Fruit fly (Drosophila melanogaster): ENCODE measurements around the gene Gba1b.

The Gba1b gene

dm6 chr3R:23752728-23753127 lies 48.1 kb downstream of the Gba1b start, which contains the start of the genes RanBP3 and Rpt5 (continued):
- TF ChIP-seq D19A (tag; optimal IDR thresholded peaks at IDR 0.05) = no peak
- TF ChIP-seq klu (GFP tag; IDR thresholded peaks at IDR 0.05) = no peak
- TF ChIP-seq gfzf (GFP tag; optimal IDR thresholded peaks at IDR 0.05) = peak; percentile 27
- TF ChIP-seq Stat92E (GFP tag; optimal IDR thresholded peaks at IDR 0.05) = peak in 1 of 3 experiments; percentile 2
- TF ChIP-seq CG12659 (GFP tag; optimal IDR thresholded peaks at IDR 0.05) = peak; percentile 82
- TF ChIP-seq YL-1 (GFP tag; optimal IDR thresholded peaks at IDR 0.05) = peak; percentile 91
- peak; percentile 96 for TF ChIP-seq Med (GFP tag)
- TF ChIP-seq CG2129 (GFP tag; IDR thresholded peaks at IDR 0.05; ENCODE audit: partially characterized antibody) = peak; percentile 46; the same call in 1 of the 2 replicates
- peak; percentile 68 for TF ChIP-seq sna (GFP tag; IDR thresholded peaks at IDR 0.05; ENCODE audit: partially characterized antibody)
- peak; percentile 68 for TF ChIP-seq vfl (GFP tag; optimal IDR thresholded peaks at IDR 0.05)
- TF ChIP-seq CG14441 (GFP tag; IDR thresholded peaks at IDR 0.05) = peak; percentile 44; the same call in 1 of the 2 replicates
- peak; percentile 36 for TF ChIP-seq shn (GFP tag; optimal IDR thresholded peaks at IDR 0.05)
- TF ChIP-seq CG6272 (GFP tag; IDR thresholded peaks at IDR 0.05) = peak; percentile 38; the same call in 1 of the 2 replicates
- TF ChIP-seq CG15696 (tag; optimal IDR thresholded peaks at IDR 0.05) = no peak
- TF ChIP-seq tx (GFP tag; optimal IDR thresholded peaks at IDR 0.05) = peak; percentile 44
- peak; percentile 48 for TF ChIP-seq Fer3 (tag; optimal IDR thresholded peaks at IDR 0.05)
- TF ChIP-seq hkb (optimal IDR thresholded peaks at IDR 0.05) = no peak
- TF ChIP-seq hkb (GFP tag; IDR thresholded peaks at IDR 0.05) = 0 out of 2 replicates have a peak, but pooled peaks have one; percentile 20
- no peak for TF ChIP-seq CG8290 (GFP tag; optimal IDR thresholded peaks at IDR 0.05)
- TF ChIP-seq CG8290 (tag; optimal IDR thresholded peaks at IDR 0.05) = no peak
- peak; percentile 49 for TF ChIP-seq CrebB (tag; optimal IDR thresholded peaks at IDR 0.05)
- TF ChIP-seq Lpt (GFP tag; optimal IDR thresholded peaks at IDR 0.05) = no peak
- TF ChIP-seq Ptx1 (GFP tag; IDR thresholded peaks at IDR 0.05) = 0 out of 2 replicates have a peak, but pooled peaks have one; percentile 9
- peak; percentile 63 for TF ChIP-seq vnd (GFP tag; IDR thresholded peaks at IDR 0.05; ENCODE audit: partially characterized antibody)
- TF ChIP-seq Atf-2 (GFP tag; optimal IDR thresholded peaks at IDR 0.05) = peak; percentile 48
- peak; percentile 0 for TF ChIP-seq CG12104 (GFP tag; optimal IDR thresholded peaks at IDR 0.05)
- no peak for TF ChIP-seq HLH3B (GFP tag; IDR thresholded peaks at IDR 0.05)
- peak; percentile 52 for TF ChIP-seq CG11398 (GFP tag; optimal IDR thresholded peaks at IDR 0.05)
- peak; percentile 60 for TF ChIP-seq Bteb2 (GFP tag; optimal IDR thresholded peaks at IDR 0.05)
- no peak for TF ChIP-seq fd64A (GFP tag; optimal IDR thresholded peaks at IDR 0.05)
- TF ChIP-seq CG17912 (GFP tag; optimal IDR thresholded peaks at IDR 0.05) = peak; percentile 7
- peak; percentile 86 for TF ChIP-seq amos (GFP tag; IDR thresholded peaks at IDR 0.05; ENCODE audit: partially characterized antibody)
- peak; percentile 95 for TF ChIP-seq MBD-R2 (GFP tag; IDR thresholded peaks at IDR 0.05)
- peak; percentile 71 for TF ChIP-seq CG15514 (GFP tag; optimal IDR thresholded peaks at IDR 0.05)
- peak; percentile 36; the same call in 1 of the 4 replicates for TF ChIP-seq Gug (GFP tag; IDR thresholded peaks at IDR 0.05)
- peak; percentile 20 for TF ChIP-seq NC2β (GFP tag; optimal IDR thresholded peaks at IDR 0.05)
- TF ChIP-seq luna (GFP tag; optimal IDR thresholded peaks at IDR 0.05) = peak; percentile 69
- peak; percentile 49; the same call in 1 of the 2 replicates for TF ChIP-seq ara (GFP tag; IDR thresholded peaks at IDR 0.05)
- no peak for TF ChIP-seq CG6654 (GFP tag; optimal IDR thresholded peaks at IDR 0.05)
- peak; percentile 80 for TF ChIP-seq hbn (GFP tag; IDR thresholded peaks at IDR 0.05; ENCODE audit: partially characterized antibody)
- TF ChIP-seq CG9817 (tag; optimal IDR thresholded peaks at IDR 0.05) = peak; percentile 38
- TF ChIP-seq bab2 (GFP tag; optimal IDR thresholded peaks at IDR 0.05) = peak; percentile 21
- no peak for TF ChIP-seq scrt (GFP tag; optimal IDR thresholded peaks at IDR 0.05)
- peak; percentile 10 for TF ChIP-seq az2 (GFP tag; optimal IDR thresholded peaks at IDR 0.05)
- peak; percentile 75 for TF ChIP-seq ato (GFP tag; IDR thresholded peaks at IDR 0.05; ENCODE audit: partially characterized antibody)
- TF ChIP-seq NK7.1 (GFP tag; optimal IDR thresholded peaks at IDR 0.05) = peak; percentile 41
- TF ChIP-seq Ets97D (GFP tag; optimal IDR thresholded peaks at IDR 0.05) = peak; percentile 72
- peak; percentile 93 for TF ChIP-seq stwl (tag; optimal IDR thresholded peaks at IDR 0.05)
- TF ChIP-seq peb (GFP tag; IDR thresholded peaks at IDR 0.05) = 0 out of 2 replicates have a peak, but pooled peaks have one; percentile 33
- no peak for TF ChIP-seq btn (GFP tag; optimal IDR thresholded peaks at IDR 0.05)
- TF ChIP-seq Scr (GFP tag; IDR thresholded peaks at IDR 0.05; ENCODE audit: partially characterized antibody) = peak; percentile 81
